Worm (Caenorhabditis elegans) whole organism, young adult: ENCODE results near the gene Y44A6C.2.

Source experiments
- B0035.1 ChIP-seq: sonication (generic microtip); optimal IDR thresholded peaks from 2 replicates; lab custom pipeline; 2016; ENCODE audit warnings: missing genetic modification characterization, mild to moderate bottlenecking, missing compliant biosample characterization, missing genotype, missing genetic modification reagents
- C06A6.2 ChIP-seq: fragments of 200-800 bp; sonication (Bioruptor generic); conservative IDR thresholded peaks from 2 replicates; pipeline ENCODE4 v1.3.6; 2022; ENCODE audit warnings: missing genetic modification characterization, missing compliant biosample characterization
- D2030.7 ChIP-seq: fragments of 200-800 bp; sonication (Bioruptor generic); IDR thresholded peaks from 2 replicates; pipeline ENCODE4 v1.3.6; 2022; ENCODE audit warnings: missing genetic modification reagents, missing genetic modification characterization, missing compliant biosample characterization
- F23B12.7 ChIP-seq: sonication (generic microtip); optimal IDR thresholded peaks from 2 replicates; lab custom pipeline; 2017; ENCODE audit warnings: missing genetic modification characterization, mild to moderate bottlenecking, missing compliant biosample characterization, antibody characterized with exemption, moderate library complexity; ENCODE audit not compliant: insufficient read depth
- F39B2.1 ChIP-seq: fragments of 200-800 bp; sonication (Bioruptor generic); IDR thresholded peaks from 2 replicates; pipeline ENCODE4 v1.3.6; 2022; ENCODE audit warnings: missing genetic modification reagents, missing genetic modification characterization, missing compliant biosample characterization
- F52B5.7 ChIP-seq: sonication (generic microtip); optimal IDR thresholded peaks from 2 replicates; lab custom pipeline; 2016; ENCODE audit warnings: mild to moderate bottlenecking, missing genetic modification characterization, missing compliant biosample characterization
- F55B11.4 ChIP-seq: sonication (generic microtip); optimal IDR thresholded peaks from 2 replicates; lab custom pipeline; 2016; ENCODE audit warnings: missing compliant biosample characterization, missing genetic modification characterization, borderline replicate concordance; ENCODE audit not compliant: insufficient read depth
- F57A8.1 ChIP-seq: fragments of 200-800 bp; sonication (Bioruptor generic); optimal IDR thresholded peaks from 2 replicates; lab custom pipeline; 2018; ENCODE audit warnings: mild to moderate bottlenecking, missing genetic modification characterization, moderate library complexity, missing compliant biosample characterization
- F57C9.4 ChIP-seq: sonication (generic microtip); optimal IDR thresholded peaks from 2 replicates; lab custom pipeline; 2017; ENCODE audit warnings: mild to moderate bottlenecking, missing genetic modification characterization, missing compliant biosample characterization
- K11D2.4 ChIP-seq: fragments of 200-800 bp; sonication (Bioruptor generic); IDR thresholded peaks from 2 replicates; pipeline ENCODE4 v1.3.6; 2022; ENCODE audit warnings: missing genetic modification reagents, missing genetic modification characterization, missing compliant biosample characterization
- T07F8.4 ChIP-seq: sonication (generic microtip); optimal IDR thresholded peaks from 2 replicates; lab custom pipeline; 2016; ENCODE audit warnings: mild to moderate bottlenecking, missing genetic modification characterization, moderate library complexity, missing compliant biosample characterization
- Y53F4B.3 ChIP-seq: fragments of 200-800 bp; sonication (Bioruptor generic); IDR thresholded peaks from 2 replicates; pipeline ENCODE4 v1.3.6; 2022; ENCODE audit warnings: missing genetic modification reagents, missing genetic modification characterization, missing compliant biosample characterization
- Y53G8AR.9 ChIP-seq: fragments of 200-800 bp; sonication (Bioruptor generic); conservative IDR thresholded peaks from 2 replicates; pipeline ENCODE4 v1.3.6; 2022; ENCODE audit warnings: missing genetic modification reagents, missing genetic modification characterization, missing compliant biosample characterization
- akir-1 ChIP-seq: fragments of 200-800 bp; sonication (Bioruptor generic); optimal IDR thresholded peaks from 2 replicates; lab custom pipeline; 2018; ENCODE audit warnings: mild to moderate bottlenecking, missing genetic modification characterization, moderate library complexity, missing compliant biosample characterization
- ama-1 ChIP-seq, 3 experiments: fragments of 150-350 bp in 1 of 3; sonication (generic microtip) in 2 of 3; optimal IDR thresholded peaks; 2 replicates each; lab custom pipeline; 2014 to 2018; ENCODE audit warnings: missing biosample characterization in 2 of 3, missing genetic modification characterization in 2 of 3, missing genetic modification reagents in 2 of 3
- attf-5 ChIP-seq: fragments of 200-800 bp; sonication (Bioruptor generic); optimal IDR thresholded peaks from 2 replicates; lab custom pipeline; 2018; ENCODE audit warnings: mild to moderate bottlenecking, missing genetic modification characterization, missing compliant biosample characterization
- attf-6 ChIP-seq: fragments of 200-800 bp; sonication (Bioruptor generic); IDR thresholded peaks from 2 replicates; pipeline ENCODE4 v1.3.6; 2022; ENCODE audit warnings: missing genetic modification reagents, missing genetic modification characterization, missing compliant biosample characterization
- cebp-1 ChIP-seq, 2 experiments: fragments of 200-800 bp in 1 of 2; sonication (Bioruptor generic) in 1 of 2; sonication (generic microtip) in 1 of 2; IDR thresholded peaks in 1 of 2; optimal IDR thresholded peaks in 1 of 2; 2 replicates each; pipeline versions ENCODE4 v1.3.6 to Lab custom; 2017 to 2022; ENCODE audit warnings: missing compliant biosample characterization in 2 of 2, missing genetic modification characterization in 2 of 2, mild to moderate bottlenecking in 1 of 2, missing genetic modification reagents in 1 of 2, moderate library complexity in 1 of 2
- ceh-58 ChIP-seq: fragments of 200-800 bp; sonication (Bioruptor generic); IDR thresholded peaks from 2 replicates; pipeline ENCODE4 v1.3.6; 2022; ENCODE audit warnings: missing genetic modification characterization, missing compliant biosample characterization
- efl-1 ChIP-seq: fragments of 150-350 bp; optimal IDR thresholded peaks from 2 replicates; lab custom pipeline; 2014; ENCODE audit warnings: missing biosample characterization, missing genetic modification reagents, missing genetic modification characterization
- fkh-3 ChIP-seq: sonication (generic microtip); optimal IDR thresholded peaks from 2 replicates; lab custom pipeline; 2016; ENCODE audit warnings: mild to moderate bottlenecking, missing genetic modification characterization, missing compliant biosample characterization
- him-1 ChIP-seq: sonication (generic microtip); optimal IDR thresholded peaks from 2 replicates; lab custom pipeline; 2016; ENCODE audit warnings: missing genotype, missing genetic modification reagents, missing genetic modification characterization, missing compliant biosample characterization
- hlh-26 ChIP-seq: fragments of 200-800 bp; sonication (Bioruptor generic); conservative IDR thresholded peaks from 2 replicates; pipeline ENCODE4 v1.3.6; 2022; ENCODE audit warnings: missing genetic modification reagents, missing genetic modification characterization, missing compliant biosample characterization
- hmg-1.2 ChIP-seq: fragments of 200-800 bp; sonication (Bioruptor generic); IDR thresholded peaks from 2 replicates; pipeline ENCODE4 v1.3.6; 2022; ENCODE audit warnings: missing genetic modification reagents, missing genetic modification characterization, missing compliant biosample characterization
- hrde-1 ChIP-seq: sonication (generic microtip); optimal IDR thresholded peaks from 2 replicates; lab custom pipeline; 2016; ENCODE audit warnings: missing genetic modification characterization, mild to moderate bottlenecking, missing compliant biosample characterization, moderate library complexity, missing genotype, missing genetic modification reagents, borderline replicate concordance
- lin-40 ChIP-seq: sonication (generic microtip); optimal IDR thresholded peaks from 2 replicates; lab custom pipeline; 2016; ENCODE audit warnings: missing genetic modification characterization, mild to moderate bottlenecking, missing compliant biosample characterization, missing genotype, missing genetic modification reagents
- lir-1 ChIP-seq: fragments of 200-800 bp; sonication (Bioruptor generic); conservative IDR thresholded peaks from 2 replicates; pipeline ENCODE4 v1.3.6; 2022; ENCODE audit warnings: missing genetic modification reagents, missing genetic modification characterization, missing compliant biosample characterization
- madf-8 ChIP-seq: fragments of 200-800 bp; sonication (Bioruptor generic); conservative IDR thresholded peaks from 2 replicates; pipeline ENCODE4 v1.3.6; 2022; ENCODE audit warnings: missing genetic modification reagents, missing genetic modification characterization, missing compliant biosample characterization
- mcd-1 ChIP-seq: fragments of 200-800 bp; sonication (Bioruptor generic); IDR thresholded peaks from 2 replicates; pipeline ENCODE4 v1.3.6; 2022; ENCODE audit warnings: missing genetic modification reagents, missing genetic modification characterization, missing compliant biosample characterization
- mel-28 ChIP-seq: sonication (generic microtip); optimal IDR thresholded peaks from 2 replicates; lab custom pipeline; 2016; ENCODE audit warnings: borderline replicate concordance, mild to moderate bottlenecking, missing genetic modification characterization, missing compliant biosample characterization
- nfya-1 ChIP-seq: sonication (generic microtip); optimal IDR thresholded peaks from 2 replicates; lab custom pipeline; 2017; ENCODE audit warnings: antibody characterized with exemption, missing compliant biosample characterization, missing genetic modification characterization, borderline replicate concordance; ENCODE audit not compliant: insufficient read depth
- nhr-120 ChIP-seq: fragments of 200-800 bp; sonication (Bioruptor generic); IDR thresholded peaks from 2 replicates; pipeline ENCODE4 v1.3.6; 2022; ENCODE audit warnings: missing genetic modification characterization, missing compliant biosample characterization
- nhr-179 ChIP-seq: sonication (generic microtip); optimal IDR thresholded peaks from 2 replicates; lab custom pipeline; 2016; ENCODE audit warnings: mild to moderate bottlenecking, missing genetic modification characterization, missing compliant biosample characterization
- nhr-27 ChIP-seq: fragments of 200-800 bp; sonication (Bioruptor generic); optimal IDR thresholded peaks from 2 replicates; lab custom pipeline; 2018; ENCODE audit warnings: mild to moderate bottlenecking, missing genetic modification characterization, moderate library complexity, missing compliant biosample characterization
- nhr-80 ChIP-seq: sonication (generic microtip); optimal IDR thresholded peaks from 2 replicates; lab custom pipeline; 2016; ENCODE audit warnings: missing genetic modification characterization, missing compliant biosample characterization
- snpc-1.1 ChIP-seq: sonication (generic microtip); optimal IDR thresholded peaks from 2 replicates; lab custom pipeline; 2017; ENCODE audit warnings: missing genetic modification characterization, mild to moderate bottlenecking, missing compliant biosample characterization, antibody characterized with exemption, moderate library complexity, missing genotype, missing genetic modification reagents; ENCODE audit not compliant: insufficient read depth
- snpc-4 ChIP-seq, 5 experiments: fragments of 150-350 bp in 1 of 5; sonication (generic microtip) in 4 of 5; optimal IDR thresholded peaks; 2 replicates each; lab custom pipeline; 2014 to 2018; ENCODE audit warnings: missing genetic modification characterization in 5 of 5, missing biosample characterization in 3 of 5, antibody characterized with exemption in 2 of 5, mild to moderate bottlenecking in 2 of 5, missing compliant biosample characterization in 2 of 5, missing genotype in 2 of 5, moderate library complexity in 2 of 5, missing genetic modification reagents in 1 of 5
- tbx-9 ChIP-seq: sonication (generic microtip); optimal IDR thresholded peaks from 2 replicates; lab custom pipeline; 2016; ENCODE audit warnings: borderline replicate concordance, missing genetic modification characterization, inconsistent platforms, missing compliant biosample characterization
- unc-62 ChIP-seq: fragments of 150-350 bp; optimal IDR thresholded peaks from 2 replicates; lab custom pipeline; 2014; ENCODE audit warnings: missing biosample characterization, missing genetic modification reagents, missing genetic modification characterization
- ztf-26 ChIP-seq: sonication (generic microtip); optimal IDR thresholded peaks from 2 replicates; lab custom pipeline; 2017; ENCODE audit warnings: missing genetic modification characterization, missing compliant biosample characterization

The Y44A6C.2 gene

DNA sequence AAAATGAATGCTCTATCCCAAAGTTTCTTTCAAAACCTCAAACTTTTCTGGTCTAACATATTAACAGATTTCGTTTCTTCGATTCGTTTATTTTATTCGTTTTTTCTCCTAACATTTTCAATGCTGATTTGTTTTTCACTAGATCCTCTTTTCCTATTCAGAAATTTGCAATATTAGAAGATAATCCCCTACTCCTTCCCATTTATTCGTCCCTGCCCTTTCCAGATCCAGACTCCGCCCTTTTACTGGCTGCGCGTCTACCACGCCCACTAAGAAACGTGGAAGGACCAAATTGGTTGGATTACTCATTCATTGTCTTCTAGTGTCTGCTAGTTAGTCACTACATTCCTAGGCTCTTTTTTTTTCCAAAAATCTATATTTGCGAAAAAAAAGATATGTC, at the start of gene Y44A6C.2:
Gene Y44A6C.2, plus strand, starts transcription at position 301 of the 400 bp plus-strand sequence.
- TF ChIP-seq F57C9.4 (tag; lab: Kevin White, UChicago) (no peak), hlh-26 (GFP tag; lab: Robert Waterston, UW) (no peak), fkh-3 (tag; lab: Kevin White, UChicago) (no peak), T07F8.4 (tag; lab: Kevin White, UChicago) (no peak), attf-5 (GFP tag; lab: Kevin White, UChicago) (no peak), him-1 (no peak)

DNA sequence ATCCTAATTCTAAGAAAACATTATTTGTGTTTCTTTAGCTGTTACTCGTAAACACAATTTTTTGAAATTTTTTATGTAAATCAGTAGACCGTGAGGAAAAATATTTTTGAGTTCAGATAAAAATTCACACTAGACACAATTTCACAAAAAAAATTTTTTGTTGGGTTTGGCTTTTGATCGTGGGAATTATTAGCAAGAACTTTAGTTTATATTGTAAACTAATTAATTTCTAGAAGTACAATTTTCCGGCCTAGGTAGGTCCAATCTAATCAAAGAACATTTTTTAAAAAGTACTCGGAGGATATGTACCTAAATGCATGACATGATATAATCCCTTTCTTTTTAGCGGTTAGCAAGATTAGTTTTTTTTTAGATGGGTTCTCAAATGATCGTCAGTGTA, 41.8 kb upstream of the Y44A6C.2 start:
- TF ChIP-seq Y53G8AR.9 (GFP tag; lab: Robert Waterston, UW) (no peak), F52B5.7 (tag; lab: Kevin White, UChicago) (no peak), ztf-26 (tag; lab: Kevin White, UChicago) (no peak), lir-1 (GFP tag; lab: Robert Waterston, UW) (no peak), F57A8.1 (no peak)

DNA sequence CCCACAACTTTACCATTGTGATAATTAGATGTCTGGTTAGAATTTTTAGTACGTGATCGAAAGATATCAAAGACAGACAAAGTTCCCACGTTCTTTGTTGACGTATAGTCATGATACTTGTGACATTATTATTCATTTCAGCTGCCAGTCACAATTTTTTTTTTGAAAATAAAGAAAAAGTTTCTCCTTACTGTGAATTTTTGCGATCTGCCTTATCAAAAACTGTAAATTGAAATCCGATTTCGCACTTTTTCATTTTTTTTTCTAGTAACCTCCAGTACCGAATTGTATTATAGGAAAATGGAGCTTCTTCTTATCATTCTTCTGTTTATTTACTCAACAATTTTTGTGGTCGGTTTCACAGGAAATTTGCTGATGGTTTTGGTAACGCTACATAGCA, 40.9 kb upstream of the Y44A6C.2 start, which contains the start of gene srsx-35:
Gene srsx-35, plus strand, starts transcription at position 301 of the 400 bp plus-strand sequence.
- no peak for TF ChIP-seq B0035.1 (tag; lab: Kevin White, UChicago)
- TF ChIP-seq tbx-9 (tag; lab: Kevin White, UChicago): no peak
- TF ChIP-seq C06A6.2 (GFP tag; lab: Robert Waterston, UW): no peak
- TF ChIP-seq mel-28: no peak
- no peak for TF ChIP-seq nhr-80 (tag; lab: Kevin White, UChicago)
- no peak for TF ChIP-seq K11D2.4 (GFP tag; lab: Robert Waterston, UW)
- TF ChIP-seq F39B2.1 (GFP tag; lab: Robert Waterston, UW): no peak
- TF ChIP-seq mcd-1 (GFP tag; lab: Robert Waterston, UW): no peak

DNA sequence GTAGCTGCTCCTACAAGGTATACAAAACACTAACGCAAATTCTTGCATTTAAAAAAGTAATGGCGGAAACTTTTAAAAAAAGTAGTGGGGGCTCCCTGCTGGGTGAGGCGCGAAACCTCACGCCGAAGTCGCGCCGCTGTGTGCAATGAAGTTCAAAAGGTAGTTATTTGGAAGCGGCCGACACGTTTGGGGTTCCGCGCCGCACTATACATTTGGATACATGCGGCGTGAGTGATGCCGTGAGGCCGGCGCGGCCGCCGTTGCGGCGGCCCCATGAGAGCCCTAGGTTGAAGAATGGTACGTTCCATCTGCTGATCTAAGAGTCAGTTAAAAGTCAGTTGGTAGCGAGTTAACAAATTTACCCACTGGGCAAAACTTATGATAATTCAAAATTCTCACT, 40.2 kb upstream of the Y44A6C.2 start:
- TF ChIP-seq nfya-1 (tag; lab: Kevin White, UChicago): no peak
- no peak for TF ChIP-seq unc-62
- no peak for TF ChIP-seq nhr-27 (tag; lab: Kevin White, UChicago)
- TF ChIP-seq snpc-4 (GFP tag; optimal IDR thresholded peaks at IDR 0.05; lab: Kevin White, UChicago): peak; percentile 38
- peak in 2 of 4 experiments; percentile 87 to 90 for TF ChIP-seq snpc-4 (tag; optimal IDR thresholded peaks at IDR 0.05; lab: Kevin White, UChicago)
- TF ChIP-seq hmg-1.2 (GFP tag; lab: Robert Waterston, UW): peak; percentile 23; the same call in 1 of the 2 replicates
- TF ChIP-seq snpc-1.1: peak; percentile 69
- TF ChIP-seq fkh-3 (tag; lab: Kevin White, UChicago): no peak

DNA sequence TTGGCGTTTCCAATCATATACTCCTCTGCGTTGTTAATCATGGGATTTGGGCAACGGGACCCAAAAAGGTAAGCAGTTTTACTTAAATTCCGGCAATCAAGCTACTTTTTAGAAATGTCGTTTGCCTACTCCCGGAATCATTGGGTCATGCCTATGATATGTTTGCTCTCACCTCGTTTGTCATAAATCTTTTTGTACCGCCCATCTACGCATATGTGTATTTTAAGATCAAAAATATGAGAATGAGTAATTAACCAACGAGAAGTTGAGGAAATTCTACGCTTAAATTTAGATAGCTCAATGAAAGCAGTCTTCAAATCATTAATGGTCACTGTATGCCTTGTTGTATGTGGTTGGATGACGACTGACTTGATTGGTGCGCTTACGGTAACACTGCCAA, 39.7 kb upstream of the Y44A6C.2 start:
- no peak for TF ChIP-seq efl-1 (GFP tag; lab: Kevin White, UChicago)
- TF ChIP-seq madf-8 (GFP tag; lab: Robert Waterston, UW): no peak
- no peak for TF ChIP-seq nhr-120 (GFP tag; lab: Robert Waterston, UW)
- TF ChIP-seq F39B2.1 (GFP tag; lab: Robert Waterston, UW): no peak
- TF ChIP-seq D2030.7 (GFP tag; lab: Robert Waterston, UW): no peak
- TF ChIP-seq ama-1 (optimal IDR thresholded peaks at IDR 0.05; lab: Kevin White, UChicago): no peak
- no peak for TF ChIP-seq ama-1 (GFP tag; optimal IDR thresholded peaks at IDR 0.05; lab: Kevin White, UChicago)
- no peak for TF ChIP-seq F55B11.4 (tag; lab: Kevin White, UChicago)
- TF ChIP-seq akir-1 (GFP tag; lab: Kevin White, UChicago): no peak
- no peak for TF ChIP-seq nhr-179
- no peak for TF ChIP-seq F23B12.7 (tag; lab: Kevin White, UChicago)
- TF ChIP-seq ceh-58 (GFP tag; lab: Robert Waterston, UW): no peak
- no peak for TF ChIP-seq lin-40
- no peak for TF ChIP-seq hrde-1 (tag; lab: Kevin White, UChicago)
- no peak for TF ChIP-seq attf-6
- no peak for TF ChIP-seq F57A8.1
- TF ChIP-seq cebp-1 (GFP tag; IDR thresholded peaks at IDR 0.05; lab: Robert Waterston, UW): no peak
- no peak for TF ChIP-seq cebp-1 (tag; optimal IDR thresholded peaks at IDR 0.05; lab: Kevin White, UChicago)
- TF ChIP-seq Y53F4B.3 (GFP tag; lab: Robert Waterston, UW): no peak
